Worm (Caenorhabditis elegans): ENCODE results near the gene hst-2.

hst-2 gene

ce11 chrX:11252429-11252828, 45.5 kb upstream of the hst-2 start (continued):
- TF ChIP-seq nhr-21 (tag; optimal IDR thresholded peaks at IDR 0.05) (peak; percentile 62), F13H6.1 (tag; optimal IDR thresholded peaks at IDR 0.05) (peak; percentile 58), unc-62 (GFP tag; optimal IDR thresholded peaks at IDR 0.05) (no peak), nhr-12 (tag; optimal IDR thresholded peaks at IDR 0.05) (no peak), blmp-1 (tag; optimal IDR thresholded peaks at IDR 0.05; ENCODE audit: insufficient read depth) (no peak), Y55F3AM.14 (GFP tag; optimal IDR thresholded peaks at IDR 0.05) (no peak), mdl-1 (tag; optimal IDR thresholded peaks at IDR 0.05) (no peak)

ce11 chrX:11251928-11252327, 45.0 kb upstream of the hst-2 start:
- TF ChIP-seq fos-1 (tag; optimal IDR thresholded peaks at IDR 0.05) (peak; percentile 88), mab-5 (tag; optimal IDR thresholded peaks at IDR 0.05) (no peak)

- TF ChIP-seq fos-1 (tag; optimal IDR thresholded peaks at IDR 0.05) (peak; percentile 62), ztf-1 (GFP tag; conservative IDR thresholded peaks at IDR 0.05) (no peak)
These were observed 44.0 kb upstream of the hst-2 start for ce11 chrX:11250983-11251382.

ce11 chrX:11249392-11249791, 42.4 kb upstream of the hst-2 start:
- TF ChIP-seq ceh-16 (tag; optimal IDR thresholded peaks at IDR 0.05) (no peak), ZK546.5 (tag; optimal IDR thresholded peaks at IDR 0.05) (no peak), mbf-1 (tag; optimal IDR thresholded peaks at IDR 0.05) (no peak), ztf-11 (tag; optimal IDR thresholded peaks at IDR 0.05) (no peak), nhr-77 (tag; optimal IDR thresholded peaks at IDR 0.05) (no peak), unc-62 (GFP tag; optimal IDR thresholded peaks at IDR 0.05) (no peak)

ce11 chrX:11248083-11248482, 41.1 kb upstream of the hst-2 start:
- no peak for TF ChIP-seq lin-11 (tag; optimal IDR thresholded peaks at IDR 0.05)
- TF ChIP-seq lsy-2 (tag; optimal IDR thresholded peaks at IDR 0.05), result peak in 1 of 2 experiments; percentile 5
- TF ChIP-seq nhr-25 (tag; optimal IDR thresholded peaks at IDR 0.05), result peak; percentile 50
- no peak for TF ChIP-seq C34F6.9 (tag; optimal IDR thresholded peaks at IDR 0.05)
- TF ChIP-seq nhr-129 (tag; optimal IDR thresholded peaks at IDR 0.05), result no peak
- no peak for TF ChIP-seq unc-62 (GFP tag; optimal IDR thresholded peaks at IDR 0.05)
- TF ChIP-seq nhr-23 (tag; optimal IDR thresholded peaks at IDR 0.05), result no peak
- no peak for TF ChIP-seq elt-1 (tag; optimal IDR thresholded peaks at IDR 0.05)
- no peak for TF ChIP-seq ztf-11 (tag; optimal IDR thresholded peaks at IDR 0.05)
- no peak for TF ChIP-seq crh-2 (tag; optimal IDR thresholded peaks at IDR 0.05)
- TF ChIP-seq alr-1 (tag; optimal IDR thresholded peaks at IDR 0.05), result no peak
- TF ChIP-seq fos-1 (tag; optimal IDR thresholded peaks at IDR 0.05), result peak; percentile 11
- peak in 1 of 2 experiments; percentile 30 for TF ChIP-seq mdl-1 (tag; optimal IDR thresholded peaks at IDR 0.05)
- peak; percentile 19 for TF ChIP-seq Y55F3AM.14 (GFP tag; optimal IDR thresholded peaks at IDR 0.05)
- no peak for TF ChIP-seq mab-5 (tag; optimal IDR thresholded peaks at IDR 0.05)
- peak; percentile 76 for TF ChIP-seq nhr-21 (tag; optimal IDR thresholded peaks at IDR 0.05)
- TF ChIP-seq nhr-77 (tag; optimal IDR thresholded peaks at IDR 0.05), result no peak
- no peak for TF ChIP-seq dmd-4 (tag; optimal IDR thresholded peaks at IDR 0.05)
- TF ChIP-seq aly-2 (tag; optimal IDR thresholded peaks at IDR 0.05), result no peak
- TF ChIP-seq nhr-12 (tag; optimal IDR thresholded peaks at IDR 0.05), result no peak
- no peak for TF ChIP-seq nhr-237 (tag; optimal IDR thresholded peaks at IDR 0.05)
- no peak for TF ChIP-seq zag-1 (tag; optimal IDR thresholded peaks at IDR 0.05)
- no peak for TF ChIP-seq nhr-10 (tag; optimal IDR thresholded peaks at IDR 0.05)
- TF ChIP-seq sma-9 (GFP tag; optimal IDR thresholded peaks at IDR 0.05), result peak; percentile 31
- TF ChIP-seq sma-9 (tag; optimal IDR thresholded peaks at IDR 0.05), result no peak
- no peak for TF ChIP-seq ama-1 (optimal IDR thresholded peaks at IDR 0.05)
- TF ChIP-seq egl-27 (tag; optimal IDR thresholded peaks at IDR 0.05), result no peak
- TF ChIP-seq sem-4 (tag; optimal IDR thresholded peaks at IDR 0.05), result peak; percentile 31
- no peak for TF ChIP-seq mbf-1 (tag; optimal IDR thresholded peaks at IDR 0.05)
- TF ChIP-seq nhr-6 (tag; optimal IDR thresholded peaks at IDR 0.05), result no peak
- no peak for TF ChIP-seq ZK546.5 (tag; optimal IDR thresholded peaks at IDR 0.05)
- no peak for TF ChIP-seq blmp-1 (tag; optimal IDR thresholded peaks at IDR 0.05; ENCODE audit: insufficient read depth)
- no peak for TF ChIP-seq lin-39 (tag; optimal IDR thresholded peaks at IDR 0.05)
- peak; percentile 23 for TF ChIP-seq F13H6.1 (tag; optimal IDR thresholded peaks at IDR 0.05)
- no peak for TF ChIP-seq ztf-1 (GFP tag; conservative IDR thresholded peaks at IDR 0.05)
- no peak for TF ChIP-seq ceh-16 (tag; optimal IDR thresholded peaks at IDR 0.05)
- no peak for TF ChIP-seq R02D3.7 (tag; optimal IDR thresholded peaks at IDR 0.05)
- peak; percentile 57 for TF ChIP-seq sma-3 (GFP tag; optimal IDR thresholded peaks at IDR 0.05)
- no peak for TF ChIP-seq ztf-4 (tag; optimal IDR thresholded peaks at IDR 0.05)
- TF ChIP-seq gmeb-1 (tag; optimal IDR thresholded peaks at IDR 0.05), result no peak
- TF ChIP-seq elt-3 (tag; optimal IDR thresholded peaks at IDR 0.05), result no peak

Data from whole organism, L2 larva.